Worm (Caenorhabditis elegans): ENCODE results near the gene T22F3.10.

ce11 chrV:3587633-3588032, 23.9 kb downstream of the T22F3.10 start:
- TF ChIP-seq ama-1 (optimal IDR thresholded peaks at IDR 0.05) (no peak), ceh-22 (tag; optimal IDR thresholded peaks at IDR 0.05) (no peak), rnt-1 (tag; optimal IDR thresholded peaks at IDR 0.05) (no peak), che-1 (tag; optimal IDR thresholded peaks at IDR 0.05) (peak; percentile 70), pros-1 (tag; optimal IDR thresholded peaks at IDR 0.05) (no peak), lin-11 (tag; optimal IDR thresholded peaks at IDR 0.05) (peak; percentile 50), ceh-2 (tag; optimal IDR thresholded peaks at IDR 0.05) (peak; percentile 39), fkh-10 (GFP tag; optimal IDR thresholded peaks at IDR 0.05) (no peak), pqm-1 (tag; optimal IDR thresholded peaks at IDR 0.05) (no peak), nfya-1 (tag; optimal IDR thresholded peaks at IDR 0.05) (peak; percentile 24), K09A11.1 (tag; optimal IDR thresholded peaks at IDR 0.05; ENCODE audit: insufficient read depth) (peak; percentile 54), nhr-11 (tag; optimal IDR thresholded peaks at IDR 0.05) (no peak), Y22D7AL.16 (tag; optimal IDR thresholded peaks at IDR 0.05) (no peak)

Measured in whole organism, late embryonic.